Worm (Caenorhabditis elegans) whole organism, L4/young adult: ENCODE measurements around the gene F41G3.21.

Source experiments
- W03F9.2 ChIP-seq: fragments of 150-350 bp; optimal IDR thresholded peaks from 2 replicates; lab custom pipeline; 2014; ENCODE audit warnings: missing biosample characterization, missing genetic modification characterization
- him-1 ChIP-seq: sonication (generic microtip); optimal IDR thresholded peaks from 2 replicates; lab custom pipeline; 2016; ENCODE audit warnings: missing genotype, missing genetic modification reagents, missing genetic modification characterization, missing compliant biosample characterization

ce11 chrII:6744648-6745047 lies 8.1 kb downstream of the F41G3.21 start, which contains the start of gene ins-15:
- TF ChIP-seq W03F9.2 (tag; lab: Kevin White, UChicago) (no peak), him-1 (tag; lab: Kevin White, UChicago) (no peak)
